Worm (Caenorhabditis elegans) whole organism, mixed stage, embryonic: ENCODE measurements around the gene math-23.

Experiments
- M03D4.4 ChIP-seq: sonication (generic microtip); optimal IDR thresholded peaks from 2 replicates; lab custom pipeline; 2017; ENCODE audit warnings: mild to moderate bottlenecking, missing genetic modification characterization, missing compliant biosample characterization
- bed-3 ChIP-seq: fragments of 200-800 bp; sonication (Bioruptor generic); optimal IDR thresholded peaks from 3 replicates; lab custom pipeline; 2018; ENCODE audit warnings: mild to moderate bottlenecking, missing genetic modification characterization, moderate library complexity, missing compliant biosample characterization
- blmp-1 ChIP-seq: fragments of 150-350 bp; optimal IDR thresholded peaks from 2 replicates; lab custom pipeline; 2014; ENCODE audit warnings: missing biosample characterization, missing genetic modification characterization
- ceh-39 ChIP-seq: fragments of 150-350 bp; optimal IDR thresholded peaks from 2 replicates; lab custom pipeline; 2014; ENCODE audit warnings: missing biosample characterization, missing genetic modification characterization
- ceh-83 ChIP-seq: fragments of 200-800 bp; sonication (Bioruptor generic); optimal IDR thresholded peaks from 2 replicates; lab custom pipeline; 2018; ENCODE audit warnings: mild to moderate bottlenecking, missing genetic modification characterization, missing compliant biosample characterization
- ces-1 ChIP-seq: fragments of 150-350 bp; optimal IDR thresholded peaks from 2 replicates; lab custom pipeline; 2014; ENCODE audit warnings: missing biosample characterization, missing genetic modification reagents, missing genetic modification characterization
- cnd-1 ChIP-seq: fragments of 200-800 bp; sonication (Bioruptor generic); optimal IDR thresholded peaks from 2 replicates; lab custom pipeline; 2018; ENCODE audit warnings: mild to moderate bottlenecking, missing genetic modification characterization, missing compliant biosample characterization
- drap-1 ChIP-seq: fragments of 200-800 bp; sonication (Bioruptor generic); optimal IDR thresholded peaks from 3 replicates; lab custom pipeline; 2018; ENCODE audit warnings: mild to moderate bottlenecking, missing genetic modification characterization, missing compliant biosample characterization
- elt-1 ChIP-seq: sonication (generic microtip); optimal IDR thresholded peaks from 2 replicates; lab custom pipeline; 2017; ENCODE audit warnings: missing genetic modification characterization, mild to moderate bottlenecking, missing compliant biosample characterization, antibody characterized with exemption, moderate library complexity, borderline replicate concordance; ENCODE audit not compliant: insufficient read depth
- elt-3 ChIP-seq: fragments of 150-350 bp; optimal IDR thresholded peaks from 2 replicates; lab custom pipeline; 2014; ENCODE audit warnings: missing biosample characterization, missing genetic modification characterization
- flh-1 ChIP-seq: fragments of 200-800 bp; sonication (Bioruptor generic); optimal IDR thresholded peaks from 2 replicates; lab custom pipeline; 2018; ENCODE audit warnings: mild to moderate bottlenecking, missing genetic modification characterization, moderate library complexity, missing compliant biosample characterization
- ham-2 ChIP-seq: fragments of 200-800 bp; sonication (Bioruptor generic); optimal IDR thresholded peaks from 2 replicates; lab custom pipeline; 2018; ENCODE audit warnings: mild to moderate bottlenecking, missing genetic modification characterization, missing compliant biosample characterization
- hlh-1 ChIP-seq: fragments of 150-350 bp; optimal IDR thresholded peaks from 2 replicates; lab custom pipeline; 2014; ENCODE audit warnings: missing biosample characterization, missing genetic modification reagents, missing genetic modification characterization
- lin-13 ChIP-seq: fragments of 150-350 bp; optimal IDR thresholded peaks from 2 replicates; lab custom pipeline; 2014; ENCODE audit warnings: missing biosample characterization, missing genetic modification characterization
- lin-32 ChIP-seq: fragments of 200-800 bp; sonication (Bioruptor generic); optimal IDR thresholded peaks from 2 replicates; lab custom pipeline; 2018; ENCODE audit warnings: mild to moderate bottlenecking, missing genetic modification characterization, missing compliant biosample characterization
- lsy-2 ChIP-seq: fragments of 150-350 bp; optimal IDR thresholded peaks from 2 replicates; lab custom pipeline; 2014; ENCODE audit warnings: missing biosample characterization, missing genetic modification characterization
- mab-5 ChIP-seq: fragments of 150-350 bp; optimal IDR thresholded peaks from 2 replicates; lab custom pipeline; 2014; ENCODE audit warnings: missing biosample characterization, missing genetic modification characterization
- mep-1 ChIP-seq: fragments of 150-350 bp; optimal IDR thresholded peaks from 2 replicates; lab custom pipeline; 2017; ENCODE audit warnings: missing biosample characterization, missing genetic modification reagents, missing genetic modification characterization, inconsistent platforms
- mls-2 ChIP-seq: sonication (generic microtip); optimal IDR thresholded peaks from 2 replicates; lab custom pipeline; 2016; ENCODE audit warnings: mild to moderate bottlenecking, missing genetic modification characterization, moderate library complexity, missing compliant biosample characterization
- nhr-12 ChIP-seq: fragments of 150-350 bp; optimal IDR thresholded peaks from 2 replicates; lab custom pipeline; 2014; ENCODE audit warnings: missing biosample characterization, missing genetic modification characterization
- nhr-2 ChIP-seq: fragments of 150-350 bp; optimal IDR thresholded peaks from 2 replicates; lab custom pipeline; 2014; ENCODE audit warnings: missing biosample characterization, missing genetic modification characterization
- nhr-237 ChIP-seq: fragments of 150-350 bp; optimal IDR thresholded peaks from 2 replicates; lab custom pipeline; 2014; ENCODE audit warnings: missing biosample characterization, missing genetic modification characterization
- nhr-28 ChIP-seq: fragments of 150-350 bp; optimal IDR thresholded peaks from 2 replicates; lab custom pipeline; 2014; ENCODE audit warnings: missing biosample characterization, missing genetic modification characterization
- nhr-76 ChIP-seq: sonication (generic microtip); optimal IDR thresholded peaks from 2 replicates; lab custom pipeline; 2017; ENCODE audit warnings: missing biosample characterization, missing genetic modification characterization
- pha-4 ChIP-seq: fragments of 150-350 bp; optimal IDR thresholded peaks from 2 replicates; lab custom pipeline; 2018; ENCODE audit warnings: missing biosample characterization, missing genetic modification reagents, missing genetic modification characterization
- sem-2 ChIP-seq: fragments of 200-800 bp; sonication (Bioruptor generic); optimal IDR thresholded peaks from 2 replicates; lab custom pipeline; 2018; ENCODE audit warnings: mild to moderate bottlenecking, missing genetic modification characterization, missing compliant biosample characterization
- snpc-4 ChIP-seq: fragments of 150-350 bp; optimal IDR thresholded peaks from 2 replicates; lab custom pipeline; 2014; ENCODE audit warnings: missing biosample characterization, missing genetic modification characterization
- sptf-1 ChIP-seq: sonication (generic microtip); optimal IDR thresholded peaks from 2 replicates; lab custom pipeline; 2017; ENCODE audit warnings: mild to moderate bottlenecking, missing genetic modification characterization, moderate library complexity, missing compliant biosample characterization
- tbx-8 ChIP-seq: fragments of 200-800 bp; sonication (Bioruptor generic); optimal IDR thresholded peaks from 2 replicates; lab custom pipeline; 2018; ENCODE audit warnings: mild to moderate bottlenecking, missing genetic modification characterization, moderate library complexity, missing compliant biosample characterization
- unc-39 ChIP-seq: fragments of 150-350 bp; optimal IDR thresholded peaks from 2 replicates; lab custom pipeline; 2014; ENCODE audit warnings: missing biosample characterization, missing genetic modification characterization
- unc-62 ChIP-seq: fragments of 150-350 bp; optimal IDR thresholded peaks from 2 replicates; lab custom pipeline; 2014; ENCODE audit warnings: missing biosample characterization, missing genetic modification reagents, missing genetic modification characterization
- ztf-11 ChIP-seq: fragments of 150-350 bp; optimal IDR thresholded peaks from 2 replicates; lab custom pipeline; 2014; ENCODE audit warnings: missing biosample characterization, missing genetic modification characterization

The math-23 gene

DNA sequence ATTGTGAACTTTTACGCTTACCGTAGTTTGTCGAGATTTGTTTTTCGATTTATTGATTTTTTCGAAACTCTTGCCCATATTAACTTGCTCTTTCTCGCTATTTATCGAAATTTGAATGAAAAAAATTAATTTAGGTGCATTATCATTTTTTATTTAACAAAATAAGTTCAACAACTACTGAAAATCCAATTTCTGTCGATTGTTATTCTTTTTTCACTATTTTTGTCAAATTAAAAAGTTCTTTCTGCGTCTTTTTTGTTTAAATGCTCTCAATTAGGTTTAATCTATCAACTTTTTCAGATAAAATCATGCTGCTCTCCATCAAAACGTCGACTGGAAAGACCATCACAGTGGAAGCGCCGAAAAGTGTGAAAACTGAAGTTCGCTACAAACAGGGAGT is 24.1 kb downstream of the math-23 start, which contains the start of gene F52C6.2:
Gene F52C6.2, plus strand, starts transcription at position 301 of the 400 bp plus-strand sequence.
- TF ChIP-seq drap-1 (GFP tag; lab: Kevin White, UChicago) (no peak), snpc-4 (tag; lab: Kevin White, UChicago) (no peak), ceh-39 (tag; lab: Kevin White, UChicago) (no peak), ham-2 (GFP tag; lab: Kevin White, UChicago) (no peak), lsy-2 (no peak), elt-1 (tag; lab: Kevin White, UChicago) (no peak), ztf-11 (no peak), flh-1 (GFP tag; lab: Kevin White, UChicago) (no peak), blmp-1 (tag; lab: Kevin White, UChicago) (no peak), pha-4 (no peak), nhr-76 (no peak), nhr-2 (tag; lab: Kevin White, UChicago) (no peak)

DNA sequence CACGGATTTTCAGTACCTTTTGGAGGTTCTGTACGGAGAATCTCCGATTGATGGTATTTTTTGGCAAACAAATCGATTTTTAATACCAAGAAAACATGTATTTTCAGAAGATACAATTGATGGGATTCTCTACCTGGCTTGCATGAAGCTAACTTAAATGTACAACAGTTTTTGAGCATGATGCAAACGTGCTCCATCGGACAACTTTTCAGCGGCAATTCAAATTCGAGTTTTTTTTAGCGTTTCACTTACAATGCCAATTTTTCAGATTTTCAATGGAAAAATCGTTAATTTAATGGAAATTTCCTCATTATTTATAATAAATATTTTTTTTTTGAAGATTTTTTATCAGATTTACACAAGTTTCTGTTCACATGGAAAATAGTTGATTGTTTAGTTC is 26.5 kb downstream of the math-23 start:
- no peak for TF ChIP-seq nhr-237
- TF ChIP-seq flh-1 (GFP tag; lab: Kevin White, UChicago), result no peak
- TF ChIP-seq lsy-2, result no peak
- TF ChIP-seq nhr-2 (tag; lab: Kevin White, UChicago), result no peak
- no peak for TF ChIP-seq lin-13 (tag; lab: Kevin White, UChicago)
- TF ChIP-seq drap-1 (GFP tag; lab: Kevin White, UChicago), result no peak
- TF ChIP-seq ham-2 (GFP tag; lab: Kevin White, UChicago), result no peak
- no peak for TF ChIP-seq snpc-4 (tag; lab: Kevin White, UChicago)
- TF ChIP-seq lin-32 (GFP tag; lab: Kevin White, UChicago), result no peak
- TF ChIP-seq ceh-83, result no peak
- TF ChIP-seq unc-39, result no peak
- TF ChIP-seq sem-2 (GFP tag; lab: Kevin White, UChicago), result no peak
- no peak for TF ChIP-seq M03D4.4 (tag; lab: Kevin White, UChicago)
- no peak for TF ChIP-seq mab-5 (tag; lab: Kevin White, UChicago)
- TF ChIP-seq bed-3 (GFP tag; lab: Kevin White, UChicago), result no peak
- TF ChIP-seq nhr-76, result no peak

DNA sequence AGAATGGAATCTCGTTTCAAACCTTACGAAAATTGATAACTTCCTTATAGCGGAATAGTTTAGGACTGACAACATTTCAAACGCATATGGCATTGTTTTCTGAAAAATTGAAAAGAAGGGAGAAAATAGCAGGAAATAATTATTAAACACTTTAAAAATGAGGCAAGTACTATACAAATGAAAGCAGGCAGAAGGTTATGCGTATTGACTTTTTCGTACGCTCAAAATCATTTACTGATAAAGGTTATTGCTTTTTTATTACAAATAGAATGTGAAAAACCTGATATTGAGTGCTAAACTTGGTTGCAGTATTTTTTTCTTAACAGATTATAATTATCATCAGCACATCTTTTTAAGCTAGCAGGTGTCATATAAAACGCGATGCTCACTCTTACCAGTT is 37.6 kb downstream of the math-23 start, which contains the start of gene ZK250.13:
Gene ZK250.13, minus strand, starts transcription at position 101 of the 400 bp plus-strand sequence.
- TF ChIP-seq hlh-1 (no peak), cnd-1 (no peak), tbx-8 (GFP tag; lab: Kevin White, UChicago) (no peak), ceh-39 (tag; lab: Kevin White, UChicago) (no peak), mab-5 (tag; lab: Kevin White, UChicago) (no peak), nhr-12 (tag; lab: Kevin White, UChicago) (no peak), sptf-1 (no peak), elt-3 (tag; lab: Kevin White, UChicago) (no peak), nhr-76 (no peak), unc-39 (no peak), bed-3 (GFP tag; lab: Kevin White, UChicago) (no peak), snpc-4 (tag; lab: Kevin White, UChicago) (no peak), nhr-237 (no peak), nhr-28 (no peak), lsy-2 (no peak), sem-2 (GFP tag; lab: Kevin White, UChicago) (no peak), elt-1 (tag; lab: Kevin White, UChicago) (no peak)
- TF ChIP-seq, all 35 proteins: peak for 0

DNA sequence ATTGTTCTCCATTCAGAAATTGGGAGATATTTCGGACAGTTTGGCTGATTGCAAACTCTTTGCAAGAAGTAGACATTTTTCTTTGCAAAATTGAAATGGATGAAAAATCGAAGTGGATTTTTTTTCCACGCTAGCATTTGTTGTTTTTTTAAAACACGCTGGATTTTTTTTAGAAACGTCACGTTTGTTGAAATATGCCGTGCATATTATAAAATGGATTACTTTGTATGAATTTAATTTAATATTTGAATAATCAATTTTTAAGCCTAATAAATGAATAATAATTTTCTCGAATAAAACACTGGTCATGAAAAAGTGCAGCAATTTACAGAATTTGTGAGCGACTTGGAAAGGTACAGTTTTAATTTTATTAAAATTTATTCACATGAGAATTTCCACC is 43.0 kb downstream of the math-23 start, which contains the start of gene ZK250.14:
Gene ZK250.14, minus strand, starts transcription at position 101 of the 400 bp plus-strand sequence.
- TF ChIP-seq tbx-8 (GFP tag; lab: Kevin White, UChicago), result no peak
- TF ChIP-seq ztf-11, result no peak
- no peak for TF ChIP-seq drap-1 (GFP tag; lab: Kevin White, UChicago)
- no peak for TF ChIP-seq nhr-76
- TF ChIP-seq elt-1 (tag; lab: Kevin White, UChicago), result no peak
- TF ChIP-seq ceh-39 (tag; lab: Kevin White, UChicago), result no peak
- no peak for TF ChIP-seq nhr-12 (tag; lab: Kevin White, UChicago)
- no peak for TF ChIP-seq lin-32 (GFP tag; lab: Kevin White, UChicago)
- no peak for TF ChIP-seq elt-3 (tag; lab: Kevin White, UChicago)
- TF ChIP-seq cnd-1, result no peak
- no peak for TF ChIP-seq mls-2 (tag; lab: Kevin White, UChicago)
- no peak for TF ChIP-seq pha-4
- no peak for TF ChIP-seq nhr-28
- no peak for TF ChIP-seq mep-1

DNA sequence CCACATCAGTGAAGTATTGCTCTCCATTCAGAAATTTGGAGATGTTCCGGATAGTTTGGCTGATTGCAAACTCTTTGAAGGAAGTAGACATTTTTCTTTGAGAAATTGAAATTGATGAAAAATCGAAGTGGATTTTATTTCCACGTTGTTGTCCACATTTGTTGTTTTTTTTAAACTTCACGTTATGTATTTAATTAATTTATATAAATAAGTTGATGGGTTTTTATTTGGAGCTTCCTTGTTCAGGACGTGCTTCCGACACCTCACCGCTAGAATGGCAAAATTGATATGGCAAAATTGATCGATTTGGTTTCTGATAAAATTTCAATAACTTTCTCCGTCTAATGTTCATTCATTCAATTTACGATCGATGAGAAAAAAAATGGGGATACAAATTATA is 44.3 kb downstream of the math-23 start, which contains the start of gene math-48:
Gene math-48, minus strand, starts transcription at position 101 of the 400 bp plus-strand sequence.
- TF ChIP-seq snpc-4 (tag; lab: Kevin White, UChicago) (no peak), ham-2 (GFP tag; lab: Kevin White, UChicago) (no peak), lin-32 (GFP tag; lab: Kevin White, UChicago) (no peak), sem-2 (GFP tag; lab: Kevin White, UChicago) (no peak), nhr-12 (tag; lab: Kevin White, UChicago) (no peak), elt-1 (tag; lab: Kevin White, UChicago) (no peak), lin-13 (tag; lab: Kevin White, UChicago) (no peak), nhr-237 (no peak), unc-39 (no peak), cnd-1 (no peak), unc-62 (GFP tag; lab: Kevin White, UChicago) (no peak), bed-3 (GFP tag; lab: Kevin White, UChicago) (no peak), mep-1 (no peak), mab-5 (tag; lab: Kevin White, UChicago) (no peak), ces-1 (GFP tag; lab: Kevin White, UChicago) (no peak)
- TF ChIP-seq, all 35 proteins: peak for 0
